Fruit fly (Drosophila melanogaster) whole organism, embryonic: ENCODE measurements around the gene HemK1.
A peak's percentile ranks its signal among the peaks of the same experiment; 100 is the strongest.

Experiments used
- CG10209 ChIP-seq: fragments of 200-800 bp; sonication (Bioruptor generic); optimal IDR thresholded peaks from 3 replicates; lab custom pipeline; 2017; ENCODE audit warnings: missing biosample characterization, mild to moderate bottlenecking, missing genetic modification characterization, missing genetic modification reagents
- CG10543 ChIP-seq: fragments of 200-800 bp; sonication (Bioruptor generic); optimal IDR thresholded peaks from 3 replicates; lab custom pipeline; 2017; ENCODE audit warnings: missing biosample characterization, mild to moderate bottlenecking, missing genetic modification characterization, moderate library complexity
- CG10654 ChIP-seq: fragments of 200-800 bp; sonication (Bioruptor generic); optimal IDR thresholded peaks from 2 replicates; lab custom pipeline; 2016; ENCODE audit warnings: missing biosample characterization, missing genetic modification characterization
- CG11085 ChIP-seq: fragments of 200-800 bp; sonication (Bioruptor generic); IDR thresholded peaks from 2 replicates; pipeline ENCODE4 v1.3.6; 2022; ENCODE audit warnings: missing biosample characterization, missing genetic modification characterization
- CG11247 ChIP-seq: fragments of 200-800 bp; sonication (Bioruptor generic); IDR thresholded peaks from 2 replicates; pipeline ENCODE4 v1.3.6; 2022; ENCODE audit warnings: missing biosample characterization, missing genetic modification characterization
- CG11456 ChIP-seq: fragments of 200-800 bp; sonication (Bioruptor generic); IDR thresholded peaks from 3 replicates; pipeline ENCODE4 v1.3.6; 2022; ENCODE audit warnings: missing biosample characterization, missing genetic modification characterization
- CG12071 ChIP-seq: fragments of 200-800 bp; sonication (Bioruptor generic); optimal IDR thresholded peaks from 3 replicates; lab custom pipeline; 2018; ENCODE audit warnings: missing biosample characterization, mild to moderate bottlenecking, missing genetic modification characterization
- CG12236 ChIP-seq: fragments of 200-800 bp; sonication (Bioruptor generic); optimal IDR thresholded peaks from 2 replicates; lab custom pipeline; 2016; ENCODE audit warnings: missing biosample characterization, missing genetic modification characterization
- CG12391 ChIP-seq: fragments of 200-800 bp; sonication (Bioruptor generic); optimal IDR thresholded peaks from 3 replicates; lab custom pipeline; 2018; ENCODE audit warnings: missing biosample characterization, mild to moderate bottlenecking, missing genetic modification characterization, moderate library complexity
- CG12769 ChIP-seq: fragments of 200-800 bp; sonication (Bioruptor generic); optimal IDR thresholded peaks from 2 replicates; lab custom pipeline; 2019; ENCODE audit warnings: missing biosample characterization, mild to moderate bottlenecking, missing genetic modification characterization, moderate library complexity
- CG13287 ChIP-seq: fragments of 200-800 bp; sonication (Bioruptor generic); IDR thresholded peaks from 2 replicates; pipeline ENCODE4 v1.3.6; 2022; ENCODE audit warnings: missing biosample characterization, missing genetic modification characterization; ENCODE audit not compliant: partially characterized antibody
- CG13624 ChIP-seq: fragments of 200-800 bp; sonication (Bioruptor generic); optimal IDR thresholded peaks from 2 replicates; lab custom pipeline; 2016; ENCODE audit warnings: missing biosample characterization, missing genetic modification characterization
- CG14710 ChIP-seq: fragments of 200-800 bp; sonication (Bioruptor generic); optimal IDR thresholded peaks from 3 replicates; lab custom pipeline; 2019; ENCODE audit warnings: missing biosample characterization, mild to moderate bottlenecking, missing genetic modification characterization, moderate library complexity
- CG14965 ChIP-seq: fragments of 200-800 bp; sonication (Bioruptor generic); optimal IDR thresholded peaks from 2 replicates; lab custom pipeline; 2016; ENCODE audit warnings: missing biosample characterization, missing genetic modification characterization, borderline replicate concordance
- CG17361 ChIP-seq: fragments of 200-800 bp; sonication (Bioruptor generic); IDR thresholded peaks from 3 replicates; pipeline ENCODE4 v1.3.6; 2022; ENCODE audit warnings: missing biosample characterization, missing genetic modification characterization
- CG18619 ChIP-seq: fragments of 200-800 bp; sonication (Bioruptor generic); optimal IDR thresholded peaks from 3 replicates; lab custom pipeline; 2017; ENCODE audit warnings: missing biosample characterization, mild to moderate bottlenecking, missing genetic modification characterization
- CG18764 ChIP-seq: fragments of 200-800 bp; sonication (Bioruptor generic); optimal IDR thresholded peaks from 3 replicates; lab custom pipeline; 2016; ENCODE audit warnings: missing biosample characterization, missing genetic modification characterization
- CG2889 ChIP-seq: fragments of 200-800 bp; sonication (Bioruptor generic); IDR thresholded peaks from 3 replicates; pipeline ENCODE4 v1.3.6; 2022; ENCODE audit warnings: missing biosample characterization, missing genetic modification characterization
- CG4404 ChIP-seq: fragments of 200-800 bp; sonication (Bioruptor generic); IDR thresholded peaks from 2 replicates; pipeline ENCODE4 v1.3.6; 2022; ENCODE audit warnings: missing biosample characterization, missing genetic modification characterization
- CG4854 ChIP-seq: fragments of 200-800 bp; sonication (Bioruptor generic); optimal IDR thresholded peaks from 2 replicates; lab custom pipeline; 2016; ENCODE audit warnings: missing biosample characterization, missing genetic modification characterization, inconsistent platforms
- CG6175 ChIP-seq: fragments of 200-800 bp; sonication (Bioruptor generic); IDR thresholded peaks from 3 replicates; pipeline ENCODE4 v1.3.6; 2022; ENCODE audit warnings: missing biosample characterization, missing genetic modification characterization
- Deaf1 ChIP-seq: fragments of 200-800 bp; optimal IDR thresholded peaks from 3 replicates; lab custom pipeline; 2019; ENCODE audit warnings: missing biosample characterization, mild to moderate bottlenecking, missing genetic modification characterization, moderate library complexity
- Drgx ChIP-seq: fragments of 200-800 bp; sonication (Bioruptor generic); IDR thresholded peaks from 2 replicates; pipeline ENCODE4 v1.3.6; 2022; ENCODE audit warnings: missing biosample characterization, missing genetic modification characterization
- Fer1 ChIP-seq: fragments of 200-800 bp; sonication (Bioruptor generic); optimal IDR thresholded peaks from 2 replicates; lab custom pipeline; 2017; ENCODE audit warnings: missing biosample characterization, mild to moderate bottlenecking, missing genetic modification characterization
- NfI ChIP-seq: fragments of 200-800 bp; sonication (Bioruptor generic); optimal IDR thresholded peaks from 3 replicates; lab custom pipeline; 2018; ENCODE audit warnings: missing biosample characterization, mild to moderate bottlenecking, missing genetic modification characterization, moderate library complexity
- Oaz ChIP-seq: fragments of 200-800 bp; sonication (Bioruptor generic); IDR thresholded peaks from 2 replicates; pipeline ENCODE4 v1.3.6; 2022; ENCODE audit warnings: missing biosample characterization, missing genetic modification characterization
- PHDP ChIP-seq: fragments of 200-800 bp; sonication (Bioruptor generic); optimal IDR thresholded peaks from 3 replicates; lab custom pipeline; 2018; ENCODE audit warnings: missing biosample characterization, mild to moderate bottlenecking, missing genetic modification characterization, moderate library complexity
- Pdp1 ChIP-seq, 2 experiments: fragments of 200-800 bp; sonication (Bioruptor generic); optimal IDR thresholded peaks; 3 replicates each; lab custom pipeline; 2016; ENCODE audit warnings: missing biosample characterization in 2 of 2, missing genetic modification characterization in 2 of 2, mild to moderate bottlenecking in 1 of 2, moderate library complexity in 1 of 2
- Rx ChIP-seq: fragments of 200-800 bp; sonication (Bioruptor generic); IDR thresholded peaks from 2 replicates; pipeline ENCODE4 v1.3.6; 2022; ENCODE audit warnings: missing biosample characterization, missing genetic modification characterization
- Sin3A ChIP-seq: fragments of >200 bp; optimal IDR thresholded peaks from 2 replicates; lab custom pipeline; 2018
- Sox100B ChIP-seq: fragments of 200-800 bp; sonication (Bioruptor generic); optimal IDR thresholded peaks from 3 replicates; lab custom pipeline; 2018; ENCODE audit warnings: missing biosample characterization, mild to moderate bottlenecking, missing genetic modification characterization
- Sry-β ChIP-seq: fragments of 200-800 bp; sonication (Bioruptor generic); optimal IDR thresholded peaks from 2 replicates; lab custom pipeline; 2018; ENCODE audit warnings: missing biosample characterization, mild to moderate bottlenecking, missing genetic modification characterization, moderate library complexity
- TFAM ChIP-seq: fragments of 200-800 bp; sonication (Bioruptor generic); optimal IDR thresholded peaks from 2 replicates; lab custom pipeline; 2017; ENCODE audit warnings: missing biosample characterization, missing genetic modification characterization, inconsistent platforms
- YL-1 ChIP-seq: fragments of 200-800 bp; sonication (Bioruptor generic); optimal IDR thresholded peaks from 3 replicates; lab custom pipeline; 2017; ENCODE audit warnings: missing biosample characterization, mild to moderate bottlenecking, missing genetic modification characterization
- aop ChIP-seq: fragments of 200-800 bp; sonication (Bioruptor generic); IDR thresholded peaks from 2 replicates; pipeline ENCODE4 v1.3.6; 2022; ENCODE audit warnings: missing biosample characterization, missing genetic modification characterization
- bbx ChIP-seq: fragments of 200-800 bp; sonication (Bioruptor generic); IDR thresholded peaks from 2 replicates; pipeline ENCODE4 v1.3.6; 2022; ENCODE audit warnings: missing biosample characterization, missing genetic modification characterization; ENCODE audit not compliant: partially characterized antibody
- cg ChIP-seq: fragments of 200-800 bp; sonication (Bioruptor generic); optimal IDR thresholded peaks from 3 replicates; lab custom pipeline; 2019; ENCODE audit warnings: missing biosample characterization, mild to moderate bottlenecking, missing genetic modification characterization, moderate library complexity
- chinmo ChIP-seq: fragments of 200-800 bp; sonication (Bioruptor generic); IDR thresholded peaks from 4 replicates; pipeline ENCODE4 v1.3.6; 2022; ENCODE audit warnings: missing biosample characterization, missing genetic modification characterization; ENCODE audit not compliant: partially characterized antibody
- ftz-f1 ChIP-seq: fragments of 200-800 bp; sonication (Bioruptor generic); optimal IDR thresholded peaks from 2 replicates; lab custom pipeline; 2016; ENCODE audit warnings: missing biosample characterization, missing genetic modification characterization
- gcm2 ChIP-seq: fragments of 200-800 bp; sonication (Bioruptor generic); optimal IDR thresholded peaks from 2 replicates; lab custom pipeline; 2016; ENCODE audit warnings: missing biosample characterization, missing genetic modification characterization
- hb ChIP-seq: fragments of 200-800 bp; sonication (Bioruptor generic); IDR thresholded peaks from 3 replicates; pipeline ENCODE4 v1.3.6; 2022; ENCODE audit warnings: missing biosample characterization, missing genetic modification characterization; ENCODE audit not compliant: partially characterized antibody
- jumu ChIP-seq: fragments of 200-800 bp; sonication (Bioruptor generic); optimal IDR thresholded peaks from 3 replicates; lab custom pipeline; 2016; ENCODE audit warnings: missing biosample characterization, missing genetic modification characterization
- kay ChIP-seq: fragments of 200-800 bp; sonication (Bioruptor generic); optimal IDR thresholded peaks from 2 replicates; lab custom pipeline; 2016; ENCODE audit warnings: missing biosample characterization, missing genetic modification characterization
- lab ChIP-seq: fragments of 200-800 bp; sonication (Bioruptor generic); optimal IDR thresholded peaks from 3 replicates; lab custom pipeline; 2017; ENCODE audit warnings: missing biosample characterization, missing genetic modification characterization, mild to moderate bottlenecking, moderate library complexity, missing genetic modification reagents
- mam ChIP-seq: fragments of 200-800 bp; sonication (Bioruptor generic); optimal IDR thresholded peaks from 3 replicates; lab custom pipeline; 2016; ENCODE audit warnings: missing biosample characterization, missing genetic modification characterization
- mirr ChIP-seq: fragments of 200-800 bp; sonication (Bioruptor generic); optimal IDR thresholded peaks from 3 replicates; lab custom pipeline; 2018; ENCODE audit warnings: missing biosample characterization, mild to moderate bottlenecking, missing genetic modification characterization
- peb ChIP-seq: fragments of 200-800 bp; sonication (Bioruptor generic); IDR thresholded peaks from 2 replicates; pipeline ENCODE4 v1.3.6; 2022; ENCODE audit warnings: missing biosample characterization, missing genetic modification characterization
- sr ChIP-seq: fragments of 200-800 bp; sonication (Bioruptor generic); IDR thresholded peaks from 3 replicates; pipeline ENCODE4 v1.3.6; 2022; ENCODE audit warnings: missing biosample characterization, missing genetic modification characterization
- tll ChIP-seq, 2 experiments: fragments of 200-800 bp in 1 of 2; fragments of >200 bp in 1 of 2; sonication (Bioruptor generic) in 1 of 2; optimal IDR thresholded peaks; 2 replicates each; lab custom pipeline; 2017 to 2019; ENCODE audit warnings: missing biosample characterization in 2 of 2, missing genetic modification characterization in 2 of 2, mild to moderate bottlenecking in 1 of 2, moderate library complexity in 1 of 2
- zen ChIP-seq: fragments of 200-800 bp; sonication (Bioruptor generic); optimal IDR thresholded peaks from 3 replicates; lab custom pipeline; 2018; ENCODE audit warnings: missing biosample characterization, mild to moderate bottlenecking, missing genetic modification characterization, moderate library complexity

HemK1 gene

DNA sequence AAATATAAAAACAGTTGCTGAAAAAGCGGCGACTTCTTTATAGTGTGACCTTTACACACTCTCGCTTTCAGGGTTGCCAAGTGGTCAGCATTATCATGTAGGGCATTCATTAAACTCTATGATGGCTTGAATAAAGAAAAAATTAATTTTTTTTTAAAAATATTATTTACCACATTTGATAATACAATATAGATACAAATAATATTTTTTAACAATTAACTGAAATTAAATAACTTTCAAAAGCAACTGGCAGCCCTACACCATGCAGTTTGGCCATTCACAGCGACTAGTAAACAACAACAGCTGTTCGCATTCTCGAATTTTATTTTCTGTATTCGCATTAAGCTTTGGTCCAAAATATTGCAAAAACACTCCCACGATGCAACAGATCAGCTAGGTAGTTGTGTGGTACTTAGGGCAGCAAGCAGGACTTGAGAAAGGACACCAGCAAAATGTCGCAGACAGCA lies 23.3 kb upstream of the HemK1 start, which contains the start of the genes Phf5a and CG31638 (continued):
- 0 out of 3 replicates have a peak, but pooled peaks have one; percentile 59 for TF ChIP-seq CG11456 (GFP tag; lab: Robert Waterston, UW)
- peak; percentile 70 for TF ChIP-seq gcm2
- peak; percentile 97 for TF ChIP-seq CG11085 (GFP tag; lab: Robert Waterston, UW)
- peak; percentile 88 for TF ChIP-seq CG10209 (GFP tag; lab: Kevin White, UChicago)
- peak; percentile 97 for TF ChIP-seq lab
- TF ChIP-seq CG11247 (GFP tag; lab: Robert Waterston, UW), result no peak
- peak; percentile 30 for TF ChIP-seq Deaf1
- TF ChIP-seq ftz-f1, result no peak
- peak; percentile 40 for TF ChIP-seq kay (GFP tag; lab: Kevin White, UChicago)
- peak; percentile 63; the same call in 1 of the 2 replicates for TF ChIP-seq Oaz (GFP tag; lab: Robert Waterston, UW)
- peak; percentile 87 for TF ChIP-seq CG18619 (GFP tag; lab: Kevin White, UChicago)
- peak; percentile 76 for TF ChIP-seq CG12071 (GFP tag; lab: Kevin White, UChicago)
- 0 out of 3 replicates have a peak, but pooled peaks have one; percentile 18 for TF ChIP-seq sr (GFP tag; lab: Robert Waterston, UW)
- peak; percentile 97 for TF ChIP-seq CG14710 (tag; lab: Kevin White, UChicago)
- peak; percentile 99 for TF ChIP-seq CG12391
- TF ChIP-seq bbx (GFP tag; lab: Robert Waterston, UW), result no peak
- TF ChIP-seq PHDP (tag; lab: Kevin White, UChicago), result peak; percentile 97
- no peak for TF ChIP-seq chinmo (GFP tag; lab: Robert Waterston, UW)
- no peak for TF ChIP-seq CG12769 (tag; lab: Kevin White, UChicago)
- TF ChIP-seq CG10543, result peak; percentile 84
- peak; percentile 14 to 87 for TF ChIP-seq Pdp1 (GFP tag; optimal IDR thresholded peaks at IDR 0.05; lab: Kevin White, UChicago)
- no peak for TF ChIP-seq hb (GFP tag; lab: Robert Waterston, UW)
- peak; percentile 93 for TF ChIP-seq Drgx
- TF ChIP-seq NfI (GFP tag; lab: Kevin White, UChicago), result peak; percentile 62
- TF ChIP-seq Fer1 (GFP tag; lab: Kevin White, UChicago), result peak; percentile 94
- TF ChIP-seq cg (GFP tag; lab: Kevin White, UChicago), result no peak
- TF ChIP-seq Sry-β, result peak; percentile 65
- peak; percentile 69 for TF ChIP-seq TFAM (GFP tag; lab: Kevin White, UChicago)
- TF ChIP-seq CG13287 (GFP tag; lab: Robert Waterston, UW), result peak; percentile 71
- no peak for TF ChIP-seq CG13624 (GFP tag; lab: Kevin White, UChicago)
- no peak for TF ChIP-seq CG14965 (GFP tag; lab: Kevin White, UChicago)
- TF ChIP-seq CG17361 (GFP tag; lab: Robert Waterston, UW), result peak; percentile 97
- peak; percentile 85 for TF ChIP-seq jumu (GFP tag; lab: Kevin White, UChicago)
- peak; percentile 47 for TF ChIP-seq Sin3A (lab: Kevin White, UChicago)
- TF ChIP-seq CG2889 (GFP tag; lab: Robert Waterston, UW), result peak; percentile 97
- peak; percentile 81 for TF ChIP-seq mam (GFP tag; lab: Kevin White, UChicago)
- peak; percentile 94 for TF ChIP-seq CG6175 (GFP tag; lab: Robert Waterston, UW)
- no peak for TF ChIP-seq aop (GFP tag; lab: Robert Waterston, UW)
- peak in 1 of 2 experiments; percentile 46 for TF ChIP-seq tll (GFP tag; optimal IDR thresholded peaks at IDR 0.05; lab: Kevin White, UChicago)
- TF ChIP-seq Sox100B (GFP tag; lab: Kevin White, UChicago), result no peak
- TF ChIP-seq CG10654 (GFP tag; lab: Kevin White, UChicago), result peak; percentile 96
- peak; percentile 97 for TF ChIP-seq CG4404 (GFP tag; lab: Robert Waterston, UW)
- TF ChIP-seq zen, result peak; percentile 98
- peak; percentile 70 for TF ChIP-seq mirr (GFP tag; lab: Kevin White, UChicago)
- peak; percentile 95 for TF ChIP-seq CG18764 (GFP tag; lab: Kevin White, UChicago)
- TF ChIP-seq YL-1 (GFP tag; lab: Kevin White, UChicago), result peak; percentile 92
- TF ChIP-seq CG12236, result peak; percentile 6
- TF ChIP-seq peb (GFP tag; lab: Robert Waterston, UW), result peak; percentile 94
- TF ChIP-seq CG4854 (GFP tag; lab: Kevin White, UChicago), result no peak
- peak; percentile 94 for TF ChIP-seq Rx (GFP tag; lab: Robert Waterston, UW)
